Worm (Caenorhabditis elegans) whole organism, young adult: ENCODE results near the gene T23B12.6.

Source experiments
- B0019.2 ChIP-seq: fragments of 200-800 bp; sonication (Bioruptor generic); conservative IDR thresholded peaks from 2 replicates; pipeline ENCODE4 v1.3.6; 2022; ENCODE audit warnings: missing genetic modification reagents, missing genetic modification characterization, missing compliant biosample characterization
- B0261.1 ChIP-seq: sonication (generic microtip); optimal IDR thresholded peaks from 2 replicates; lab custom pipeline; 2016; ENCODE audit warnings: mild to moderate bottlenecking, missing genetic modification characterization, moderate library complexity, missing compliant biosample characterization
- B0336.3 ChIP-seq: fragments of 200-800 bp; sonication (Bioruptor generic); IDR thresholded peaks from 2 replicates; pipeline ENCODE4 v1.3.6; 2022; ENCODE audit warnings: missing genetic modification characterization, missing compliant biosample characterization
- C17E4.6 ChIP-seq: fragments of 200-800 bp; sonication (Bioruptor generic); IDR thresholded peaks from 2 replicates; pipeline ENCODE4 v1.3.6; 2022; ENCODE audit warnings: missing genetic modification reagents, missing genetic modification characterization, missing compliant biosample characterization
- D2030.7 ChIP-seq: fragments of 200-800 bp; sonication (Bioruptor generic); IDR thresholded peaks from 2 replicates; pipeline ENCODE4 v1.3.6; 2022; ENCODE audit warnings: missing genetic modification reagents, missing genetic modification characterization, missing compliant biosample characterization
- F37B4.10 ChIP-seq: fragments of 200-800 bp; sonication (Bioruptor generic); IDR thresholded peaks from 2 replicates; pipeline ENCODE4 v1.3.6; 2022; ENCODE audit warnings: missing genetic modification characterization, missing compliant biosample characterization
- F57A8.1 ChIP-seq: fragments of 200-800 bp; sonication (Bioruptor generic); optimal IDR thresholded peaks from 2 replicates; lab custom pipeline; 2018; ENCODE audit warnings: mild to moderate bottlenecking, missing genetic modification characterization, moderate library complexity, missing compliant biosample characterization
- K12H6.12 ChIP-seq: fragments of 200-800 bp; sonication (Bioruptor generic); optimal IDR thresholded peaks from 2 replicates; lab custom pipeline; 2018; ENCODE audit warnings: mild to moderate bottlenecking, missing genetic modification characterization, missing compliant biosample characterization
- T07F8.4 ChIP-seq: sonication (generic microtip); optimal IDR thresholded peaks from 2 replicates; lab custom pipeline; 2016; ENCODE audit warnings: mild to moderate bottlenecking, missing genetic modification characterization, moderate library complexity, missing compliant biosample characterization
- T26A5.8 ChIP-seq: sonication (generic microtip); optimal IDR thresholded peaks from 2 replicates; lab custom pipeline; 2016; ENCODE audit warnings: missing genetic modification characterization, missing compliant biosample characterization
- Y67H2A.10 ChIP-seq: fragments of 200-800 bp; sonication (Bioruptor generic); conservative IDR thresholded peaks from 2 replicates; pipeline ENCODE4 v1.3.6; 2022; ENCODE audit warnings: missing genetic modification reagents, missing genetic modification characterization, missing compliant biosample characterization
- Y79H2A.3 ChIP-seq: fragments of 200-800 bp; sonication (Bioruptor generic); conservative IDR thresholded peaks from 2 replicates; pipeline ENCODE4 v1.3.6; 2022; ENCODE audit warnings: missing genetic modification reagents, missing genetic modification characterization, missing compliant biosample characterization
- ZK185.1 ChIP-seq: sonication (generic microtip); optimal IDR thresholded peaks from 2 replicates; lab custom pipeline; 2016; ENCODE audit warnings: mild to moderate bottlenecking, missing genetic modification characterization, missing compliant biosample characterization; ENCODE audit not compliant: poor library complexity, severe bottlenecking
- athp-1 ChIP-seq: sonication (generic microtip); optimal IDR thresholded peaks from 2 replicates; lab custom pipeline; 2017; ENCODE audit warnings: mild to moderate bottlenecking, missing genetic modification characterization, missing compliant biosample characterization
- attf-3 ChIP-seq: fragments of 200-800 bp; sonication (Bioruptor generic); conservative IDR thresholded peaks from 2 replicates; pipeline ENCODE4 v1.3.6; 2022; ENCODE audit warnings: missing genetic modification reagents, missing genetic modification characterization, missing compliant biosample characterization
- bed-2 ChIP-seq: fragments of 200-800 bp; sonication (Bioruptor generic); IDR thresholded peaks from 2 replicates; pipeline ENCODE4 v1.3.6; 2022; ENCODE audit warnings: missing genetic modification reagents, missing genetic modification characterization, missing compliant biosample characterization
- ceh-58 ChIP-seq: fragments of 200-800 bp; sonication (Bioruptor generic); IDR thresholded peaks from 2 replicates; pipeline ENCODE4 v1.3.6; 2022; ENCODE audit warnings: missing genetic modification characterization, missing compliant biosample characterization
- efl-1 ChIP-seq: fragments of 150-350 bp; optimal IDR thresholded peaks from 2 replicates; lab custom pipeline; 2014; ENCODE audit warnings: missing biosample characterization, missing genetic modification reagents, missing genetic modification characterization
- fkh-3 ChIP-seq: sonication (generic microtip); optimal IDR thresholded peaks from 2 replicates; lab custom pipeline; 2016; ENCODE audit warnings: mild to moderate bottlenecking, missing genetic modification characterization, missing compliant biosample characterization
- him-1 ChIP-seq: sonication (generic microtip); optimal IDR thresholded peaks from 2 replicates; lab custom pipeline; 2016; ENCODE audit warnings: missing genotype, missing genetic modification reagents, missing genetic modification characterization, missing compliant biosample characterization
- hmg-1.2 ChIP-seq: fragments of 200-800 bp; sonication (Bioruptor generic); IDR thresholded peaks from 2 replicates; pipeline ENCODE4 v1.3.6; 2022; ENCODE audit warnings: missing genetic modification reagents, missing genetic modification characterization, missing compliant biosample characterization
- hmg-20 ChIP-seq: fragments of 200-800 bp; sonication (Bioruptor generic); IDR thresholded peaks from 2 replicates; pipeline ENCODE4 v1.3.6; 2022; ENCODE audit warnings: missing genetic modification reagents, missing genetic modification characterization, missing compliant biosample characterization
- lag-1 ChIP-seq: fragments of 200-800 bp; sonication (Bioruptor generic); IDR thresholded peaks from 2 replicates; pipeline ENCODE4 v1.3.6; 2022; ENCODE audit warnings: missing genetic modification reagents, missing genetic modification characterization, missing compliant biosample characterization
- let-607 ChIP-seq, 2 experiments: fragments of 200-800 bp in 1 of 2; sonication (Bioruptor generic) in 1 of 2; sonication (generic microtip) in 1 of 2; optimal IDR thresholded peaks; 2 replicates each; lab custom pipeline; 2016 to 2018; ENCODE audit warnings: mild to moderate bottlenecking in 2 of 2, missing compliant biosample characterization in 2 of 2, missing genetic modification characterization in 2 of 2, moderate library complexity in 2 of 2, missing genotype in 1 of 2
- lin-26 ChIP-seq: fragments of 200-800 bp; sonication (Bioruptor generic); IDR thresholded peaks from 2 replicates; pipeline ENCODE4 v1.3.6; 2022; ENCODE audit warnings: missing genetic modification reagents, missing genetic modification characterization, missing compliant biosample characterization
- lin-35 ChIP-seq, 3 experiments: fragments of 150-350 bp in 2 of 3; sonication (generic microtip) in 1 of 3; optimal IDR thresholded peaks; 2 replicates each; lab custom pipeline; 2014 to 2018; ENCODE audit warnings: missing biosample characterization in 3 of 3, missing genetic modification characterization in 3 of 3, missing genetic modification reagents in 3 of 3
- lin-40 ChIP-seq: sonication (generic microtip); optimal IDR thresholded peaks from 2 replicates; lab custom pipeline; 2016; ENCODE audit warnings: missing genetic modification characterization, mild to moderate bottlenecking, missing compliant biosample characterization, missing genotype, missing genetic modification reagents
- lin-54 ChIP-seq: fragments of 200-800 bp; sonication (Bioruptor generic); optimal IDR thresholded peaks from 2 replicates; lab custom pipeline; 2018; ENCODE audit warnings: mild to moderate bottlenecking, missing genetic modification characterization, missing compliant biosample characterization
- madf-3 ChIP-seq: fragments of 200-800 bp; sonication (Bioruptor generic); IDR thresholded peaks from 2 replicates; pipeline ENCODE4 v1.3.6; 2022; ENCODE audit warnings: missing genetic modification reagents, missing genetic modification characterization, missing compliant biosample characterization
- madf-8 ChIP-seq: fragments of 200-800 bp; sonication (Bioruptor generic); conservative IDR thresholded peaks from 2 replicates; pipeline ENCODE4 v1.3.6; 2022; ENCODE audit warnings: missing genetic modification reagents, missing genetic modification characterization, missing compliant biosample characterization
- mcd-1 ChIP-seq: fragments of 200-800 bp; sonication (Bioruptor generic); IDR thresholded peaks from 2 replicates; pipeline ENCODE4 v1.3.6; 2022; ENCODE audit warnings: missing genetic modification reagents, missing genetic modification characterization, missing compliant biosample characterization
- mes-4 ChIP-seq: sonication (generic microtip); optimal IDR thresholded peaks from 2 replicates; lab custom pipeline; 2016; ENCODE audit warnings: missing genotype, missing genetic modification characterization, missing compliant biosample characterization
- nfya-1 ChIP-seq: sonication (generic microtip); optimal IDR thresholded peaks from 2 replicates; lab custom pipeline; 2017; ENCODE audit warnings: antibody characterized with exemption, missing compliant biosample characterization, missing genetic modification characterization, borderline replicate concordance; ENCODE audit not compliant: insufficient read depth
- nhr-27 ChIP-seq: fragments of 200-800 bp; sonication (Bioruptor generic); optimal IDR thresholded peaks from 2 replicates; lab custom pipeline; 2018; ENCODE audit warnings: mild to moderate bottlenecking, missing genetic modification characterization, moderate library complexity, missing compliant biosample characterization
- nhr-80 ChIP-seq: sonication (generic microtip); optimal IDR thresholded peaks from 2 replicates; lab custom pipeline; 2016; ENCODE audit warnings: missing genetic modification characterization, missing compliant biosample characterization
- pbrm-1 ChIP-seq: fragments of 200-800 bp; sonication (Bioruptor generic); IDR thresholded peaks from 2 replicates; pipeline ENCODE4 v1.3.6; 2022; ENCODE audit warnings: missing genetic modification reagents, missing genetic modification characterization, missing compliant biosample characterization
- rec-8 ChIP-seq, 2 experiments: sonication (generic microtip); optimal IDR thresholded peaks; 2 replicates each; lab custom pipeline; 2016; ENCODE audit warnings: mild to moderate bottlenecking in 2 of 2, missing genetic modification characterization in 2 of 2, missing genetic modification reagents in 2 of 2, missing genotype in 2 of 2, missing biosample characterization in 1 of 2, missing compliant biosample characterization in 1 of 2, moderate library complexity in 1 of 2
- rpc-1 ChIP-seq, 2 experiments: fragments of 150-350 bp in 1 of 2; sonication (generic microtip) in 1 of 2; optimal IDR thresholded peaks; 2 replicates each; lab custom pipeline; 2014 to 2018; ENCODE audit warnings: missing biosample characterization in 1 of 2, missing genetic modification characterization in 1 of 2, missing genetic modification reagents in 1 of 2, missing genotype in 1 of 2
- sea-2 ChIP-seq: fragments of 200-800 bp; sonication (Bioruptor generic); IDR thresholded peaks from 2 replicates; pipeline ENCODE4 v1.3.6; 2022; ENCODE audit warnings: missing genetic modification characterization, missing compliant biosample characterization
- somi-1 ChIP-seq: fragments of 200-800 bp; sonication (Bioruptor generic); optimal IDR thresholded peaks from 2 replicates; lab custom pipeline; 2018; ENCODE audit warnings: mild to moderate bottlenecking, missing genetic modification characterization, missing compliant biosample characterization
- sptf-2 ChIP-seq: fragments of 200-800 bp; sonication (Bioruptor generic); optimal IDR thresholded peaks from 2 replicates; lab custom pipeline; 2018; ENCODE audit warnings: mild to moderate bottlenecking, missing genetic modification characterization, missing compliant biosample characterization
- tbx-9 ChIP-seq: sonication (generic microtip); optimal IDR thresholded peaks from 2 replicates; lab custom pipeline; 2016; ENCODE audit warnings: borderline replicate concordance, missing genetic modification characterization, inconsistent platforms, missing compliant biosample characterization
- unc-130 ChIP-seq: sonication (generic microtip); optimal IDR thresholded peaks from 2 replicates; lab custom pipeline; 2016; ENCODE audit warnings: missing genetic modification reagents, missing genetic modification characterization, missing compliant biosample characterization
- xnd-1 ChIP-seq: sonication (generic microtip); optimal IDR thresholded peaks from 2 replicates; lab custom pipeline; 2016; ENCODE audit warnings: missing genotype, missing genetic modification reagents, missing genetic modification characterization, missing compliant biosample characterization
- ztf-22 ChIP-seq: fragments of 200-800 bp; sonication (Bioruptor generic); optimal IDR thresholded peaks from 2 replicates; lab custom pipeline; 2018; ENCODE audit warnings: mild to moderate bottlenecking, missing genetic modification characterization, moderate library complexity, missing compliant biosample characterization
- ztf-25 ChIP-seq: fragments of 200-800 bp; sonication (Bioruptor generic); IDR thresholded peaks from 2 replicates; pipeline ENCODE4 v1.3.6; 2022; ENCODE audit warnings: missing genetic modification reagents, missing genetic modification characterization, missing compliant biosample characterization
- ztf-3 ChIP-seq: fragments of 200-800 bp; sonication (Bioruptor generic); optimal IDR thresholded peaks from 2 replicates; lab custom pipeline; 2018; ENCODE audit warnings: mild to moderate bottlenecking, missing genetic modification characterization, missing compliant biosample characterization
- ztf-6 ChIP-seq: fragments of 200-800 bp; sonication (Bioruptor generic); IDR thresholded peaks from 2 replicates; pipeline ENCODE4 v1.3.6; 2022; ENCODE audit warnings: missing genetic modification reagents, missing genetic modification characterization, missing compliant biosample characterization

The T23B12.6 gene

DNA sequence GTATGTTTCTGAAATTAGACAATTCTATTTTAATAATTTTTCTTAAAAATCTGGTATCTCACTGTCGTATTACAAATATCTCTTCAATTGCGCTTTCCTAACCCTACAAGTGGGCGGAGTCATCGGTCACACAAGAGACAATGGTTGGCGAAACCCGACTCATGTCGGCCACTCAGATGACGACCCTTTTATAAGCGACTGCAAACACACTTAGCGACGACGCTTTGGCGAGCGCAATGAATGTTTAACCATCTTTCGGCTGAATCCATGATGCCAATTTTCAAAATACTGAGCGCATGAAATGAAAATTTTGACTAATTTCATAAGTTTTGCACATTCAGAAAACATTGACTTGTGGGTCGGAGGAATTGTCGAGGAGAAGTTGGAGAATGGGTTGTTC lies 40.1 kb upstream of the T23B12.6 start (continued):
- TF ChIP-seq hmg-20 (GFP tag; lab: Robert Waterston, UW) (peak; percentile 98), lin-54 (peak; percentile 97), ztf-22 (GFP tag; lab: Kevin White, UChicago) (peak; percentile 99), sptf-2 (GFP tag; lab: Kevin White, UChicago) (peak; percentile 100), lin-26 (peak; percentile 100), efl-1 (peak; percentile 64), D2030.7 (GFP tag; lab: Robert Waterston, UW) (peak; percentile 93), B0019.2 (GFP tag; lab: Robert Waterston, UW) (peak; percentile 92), Y79H2A.3 (GFP tag; lab: Robert Waterston, UW) (peak; percentile 98), nhr-80 (tag; lab: Kevin White, UChicago) (peak; percentile 68), tbx-9 (peak; percentile 100), let-607 (tag; optimal IDR thresholded peaks at IDR 0.05; lab: Kevin White, UChicago) (peak; percentile 91), pbrm-1 (GFP tag; lab: Robert Waterston, UW) (peak; percentile 98), lin-35 (GFP tag; optimal IDR thresholded peaks at IDR 0.05; lab: Kevin White, UChicago) (peak; percentile 48 to 93 (median 55)), mcd-1 (peak; percentile 93), unc-130 (GFP tag; lab: Kevin White, UChicago) (peak; percentile 96), athp-1 (peak; percentile 100), K12H6.12 (tag; lab: Kevin White, UChicago) (peak; percentile 94), ztf-6 (peak; percentile 92), T26A5.8 (tag; lab: Kevin White, UChicago) (peak; percentile 100), somi-1 (peak; percentile 99), sea-2 (peak; percentile 99), him-1 (tag; lab: Kevin White, UChicago) (peak; percentile 100), Y67H2A.10 (GFP tag; lab: Robert Waterston, UW) (peak; percentile 89), nhr-27 (tag; lab: Kevin White, UChicago) (peak; percentile 100), lin-40 (peak; percentile 95), madf-3 (GFP tag; lab: Robert Waterston, UW) (peak; percentile 96), ceh-58 (peak; percentile 100), hmg-1.2 (GFP tag; lab: Robert Waterston, UW) (peak; percentile 99), F37B4.10 (GFP tag; lab: Robert Waterston, UW) (peak; percentile 99), T07F8.4 (tag; lab: Kevin White, UChicago) (peak; percentile 96), C17E4.6 (GFP tag; lab: Robert Waterston, UW) (peak; percentile 99), fkh-3 (tag; lab: Kevin White, UChicago) (peak; percentile 100), madf-8 (GFP tag; lab: Robert Waterston, UW) (peak; percentile 84), bed-2 (GFP tag; lab: Robert Waterston, UW) (peak; percentile 93), attf-3 (GFP tag; lab: Robert Waterston, UW) (peak; percentile 80), lag-1 (GFP tag; lab: Robert Waterston, UW) (peak; percentile 100), nfya-1 (no peak), xnd-1 (tag; lab: Kevin White, UChicago) (peak; percentile 79), F57A8.1 (GFP tag; lab: Kevin White, UChicago) (peak; percentile 100), B0336.3 (peak; percentile 99), mes-4 (tag; lab: Kevin White, UChicago) (peak; percentile 96), ztf-3 (GFP tag; lab: Kevin White, UChicago) (peak; percentile 90), ZK185.1 (peak; percentile 97), rpc-1 (optimal IDR thresholded peaks at IDR 0.05; lab: Kevin White, UChicago) (peak; percentile 98), rpc-1 (tag; optimal IDR thresholded peaks at IDR 0.05; lab: Kevin White, UChicago) (peak; percentile 100), rec-8 (tag; optimal IDR thresholded peaks at IDR 0.05; lab: Kevin White, UChicago) (peak; percentile 96 to 99), ztf-25 (peak; percentile 100), B0261.1 (peak; percentile 99)
